Worm (Caenorhabditis elegans) whole organism, L4 larva: ENCODE measurements around the gene Y22D7AR.2.

Experiments used
- D1046.2 ChIP-seq: fragments of 200-800 bp; sonication (Bioruptor generic); IDR thresholded peaks from 2 replicates; pipeline ENCODE4 v1.3.6; 2022; ENCODE audit warnings: missing genetic modification characterization, missing compliant biosample characterization
- F49E8.2 ChIP-seq: sonication (generic microtip); optimal IDR thresholded peaks from 2 replicates; lab custom pipeline; 2016; ENCODE audit warnings: missing compliant biosample characterization, mild to moderate bottlenecking, missing genetic modification characterization, borderline replicate concordance
- T20F7.1 ChIP-seq: fragments of 200-800 bp; sonication (Bioruptor generic); optimal IDR thresholded peaks from 2 replicates; lab custom pipeline; 2018; ENCODE audit warnings: mild to moderate bottlenecking, missing genetic modification characterization, missing compliant biosample characterization
- T26A8.4 ChIP-seq: fragments of 200-800 bp; sonication (Bioruptor generic); IDR thresholded peaks from 2 replicates; pipeline ENCODE4 v1.3.6; 2022; ENCODE audit warnings: missing genetic modification characterization, missing compliant biosample characterization
- Y105C5A.15 ChIP-seq: fragments of 200-800 bp; sonication (Bioruptor generic); IDR thresholded peaks from 2 replicates; pipeline ENCODE4 v1.3.6; 2022; ENCODE audit warnings: missing genetic modification characterization, missing compliant biosample characterization
- Y5F2A.4 ChIP-seq: fragments of 200-800 bp; sonication (Bioruptor generic); optimal IDR thresholded peaks from 2 replicates; lab custom pipeline; 2018; ENCODE audit warnings: mild to moderate bottlenecking, missing genetic modification characterization, missing compliant biosample characterization
- ZK546.5 ChIP-seq, 2 experiments: sonication (generic microtip); optimal IDR thresholded peaks; 2 replicates each; lab custom pipeline; 2017; ENCODE audit warnings: missing biosample characterization in 2 of 2, missing genetic modification characterization in 2 of 2
- aly-2 ChIP-seq: sonication (generic microtip); optimal IDR thresholded peaks from 2 replicates; lab custom pipeline; 2018; ENCODE audit warnings: missing biosample characterization, missing genetic modification characterization
- ceh-28 ChIP-seq: fragments of 150-350 bp; optimal IDR thresholded peaks from 2 replicates; lab custom pipeline; 2014; ENCODE audit warnings: missing biosample characterization, missing genetic modification reagents, missing genetic modification characterization
- ceh-62 ChIP-seq: sonication (generic microtip); optimal IDR thresholded peaks from 2 replicates; lab custom pipeline; 2017; ENCODE audit warnings: missing biosample characterization, missing genetic modification characterization
- ces-1 ChIP-seq: fragments of 150-350 bp; sonication (generic microtip); optimal IDR thresholded peaks from 4 replicates; lab custom pipeline; 2014; ENCODE audit warnings: missing biosample characterization, missing genetic modification reagents, missing genetic modification characterization
- daf-16 ChIP-seq, 3 experiments: sonication (generic microtip); optimal IDR thresholded peaks; 2 replicates each; lab custom pipeline; 2016 to 2017; ENCODE audit warnings: missing genetic modification characterization in 3 of 3, missing genetic modification reagents in 3 of 3, mild to moderate bottlenecking in 2 of 3, missing compliant biosample characterization in 2 of 3, missing biosample characterization in 1 of 3, moderate library complexity in 1 of 3
- dmd-6 ChIP-seq: fragments of 200-800 bp; sonication (Bioruptor generic); IDR thresholded peaks from 2 replicates; pipeline ENCODE4 v1.3.6; 2022; ENCODE audit warnings: missing genetic modification reagents, missing genetic modification characterization, missing compliant biosample characterization
- egl-27 ChIP-seq: sonication (generic microtip); optimal IDR thresholded peaks from 3 replicates; lab custom pipeline; 2017; ENCODE audit warnings: missing biosample characterization, missing genetic modification reagents, missing genetic modification characterization
- egl-43 ChIP-seq: fragments of 200-800 bp; sonication (Bioruptor generic); IDR thresholded peaks from 2 replicates; pipeline ENCODE4 v1.3.6; 2022; ENCODE audit warnings: missing genetic modification reagents, missing genetic modification characterization, missing compliant biosample characterization
- fkh-10 ChIP-seq: fragments of 150-350 bp; optimal IDR thresholded peaks from 2 replicates; lab custom pipeline; 2014; ENCODE audit warnings: missing biosample characterization, missing genetic modification reagents, missing genetic modification characterization
- fos-1 ChIP-seq: fragments of 150-350 bp; optimal IDR thresholded peaks from 2 replicates; lab custom pipeline; 2014; ENCODE audit warnings: missing biosample characterization, missing genetic modification characterization
- gei-8 ChIP-seq: fragments of 200-800 bp; sonication (Bioruptor generic); optimal IDR thresholded peaks from 2 replicates; lab custom pipeline; 2018; ENCODE audit warnings: mild to moderate bottlenecking, missing genetic modification characterization, missing compliant biosample characterization
- hif-1 ChIP-seq, 2 experiments: sonication (generic microtip); optimal IDR thresholded peaks; 2 replicates each; lab custom pipeline; 2016 to 2017; ENCODE audit warnings: missing compliant biosample characterization in 2 of 2, missing genetic modification characterization in 2 of 2, missing genetic modification reagents in 2 of 2, missing genotype in 2 of 2, mild to moderate bottlenecking in 1 of 2
- hlh-11 ChIP-seq: fragments of 200-800 bp; sonication (Bioruptor generic); optimal IDR thresholded peaks from 2 replicates; lab custom pipeline; 2018; ENCODE audit warnings: mild to moderate bottlenecking, missing genetic modification characterization, missing compliant biosample characterization
- lin-1 ChIP-seq: fragments of 200-800 bp; sonication (Bioruptor generic); IDR thresholded peaks from 2 replicates; pipeline ENCODE4 v1.3.6; 2022; ENCODE audit warnings: missing genetic modification reagents, missing genetic modification characterization, missing compliant biosample characterization
- lin-15B ChIP-seq: fragments of 150-350 bp; sonication (generic microtip); optimal IDR thresholded peaks from 3 replicates; lab custom pipeline; 2014; ENCODE audit warnings: missing biosample characterization, missing genetic modification characterization
- lin-38 ChIP-seq: fragments of 200-800 bp; sonication (Bioruptor generic); IDR thresholded peaks from 2 replicates; pipeline ENCODE4 v1.3.6; 2022; ENCODE audit warnings: missing genetic modification reagents, missing genetic modification characterization, missing compliant biosample characterization
- lsy-2 ChIP-seq, 2 experiments: fragments of 150-350 bp in 1 of 2; sonication (generic microtip) in 1 of 2; optimal IDR thresholded peaks; 2 replicates each; lab custom pipeline; 2014 to 2017; ENCODE audit warnings: missing biosample characterization in 2 of 2, missing genetic modification characterization in 2 of 2
- mes-2 ChIP-seq: sonication (generic microtip); optimal IDR thresholded peaks from 2 replicates; lab custom pipeline; 2016; ENCODE audit warnings: missing genotype, mild to moderate bottlenecking, missing genetic modification characterization, missing compliant biosample characterization; ENCODE audit not compliant: poor library complexity, severe bottlenecking
- mxl-2 ChIP-seq: fragments of 200-800 bp; sonication (Bioruptor generic); conservative IDR thresholded peaks from 2 replicates; pipeline ENCODE4 v1.3.6; 2022; ENCODE audit warnings: missing genetic modification reagents, missing genetic modification characterization, missing compliant biosample characterization
- mxl-3 ChIP-seq: fragments of 200-800 bp; sonication (Bioruptor generic); optimal IDR thresholded peaks from 2 replicates; lab custom pipeline; 2018; ENCODE audit warnings: mild to moderate bottlenecking, missing genetic modification characterization, missing compliant biosample characterization
- nhr-102 ChIP-seq: sonication (generic microtip); optimal IDR thresholded peaks from 2 replicates; lab custom pipeline; 2016; ENCODE audit warnings: mild to moderate bottlenecking, missing genetic modification characterization, moderate library complexity, missing compliant biosample characterization
- nhr-11 ChIP-seq: fragments of 150-350 bp; optimal IDR thresholded peaks from 2 replicates; lab custom pipeline; 2014; ENCODE audit warnings: missing biosample characterization, missing genetic modification characterization
- nhr-237 ChIP-seq: sonication (generic microtip); optimal IDR thresholded peaks from 2 replicates; lab custom pipeline; 2017; ENCODE audit warnings: missing biosample characterization, missing genetic modification characterization
- nhr-28 ChIP-seq: fragments of 150-350 bp; optimal IDR thresholded peaks from 2 replicates; lab custom pipeline; 2014; ENCODE audit warnings: missing biosample characterization, missing genetic modification characterization
- nhr-41 ChIP-seq: fragments of 200-800 bp; sonication (Bioruptor generic); IDR thresholded peaks from 2 replicates; pipeline ENCODE4 v1.3.6; 2022; ENCODE audit warnings: missing genetic modification reagents, missing genetic modification characterization, missing compliant biosample characterization
- nhr-48 ChIP-seq: sonication (generic microtip); optimal IDR thresholded peaks from 2 replicates; lab custom pipeline; 2016; ENCODE audit warnings: mild to moderate bottlenecking, missing genetic modification characterization, missing compliant biosample characterization
- pqm-1 ChIP-seq: sonication (generic microtip); optimal IDR thresholded peaks from 2 replicates; lab custom pipeline; 2017; ENCODE audit warnings: missing biosample characterization, missing genetic modification characterization
- rbr-2 ChIP-seq: sonication (generic microtip); optimal IDR thresholded peaks from 2 replicates; lab custom pipeline; 2016; ENCODE audit warnings: missing genotype, missing genetic modification characterization, missing compliant biosample characterization
- saeg-2 ChIP-seq: fragments of 200-800 bp; sonication (Bioruptor generic); IDR thresholded peaks from 2 replicates; pipeline ENCODE4 v1.3.6; 2022; ENCODE audit warnings: missing genetic modification reagents, missing genetic modification characterization, missing compliant biosample characterization
- set-16 ChIP-seq: fragments of 200-800 bp; sonication (Bioruptor generic); IDR thresholded peaks from 2 replicates; pipeline ENCODE4 v1.3.6; 2022; ENCODE audit warnings: missing genetic modification reagents, missing genetic modification characterization, missing compliant biosample characterization
- snpc-1.2 ChIP-seq: fragments of 200-800 bp; sonication (Bioruptor generic); IDR thresholded peaks from 2 replicates; pipeline ENCODE4 v1.3.6; 2022; ENCODE audit warnings: missing genetic modification reagents, missing genetic modification characterization, missing compliant biosample characterization
- spr-1 ChIP-seq: sonication (generic microtip); optimal IDR thresholded peaks from 2 replicates; lab custom pipeline; 2016; ENCODE audit warnings: mild to moderate bottlenecking, missing genetic modification characterization, missing compliant biosample characterization
- tag-97 ChIP-seq: fragments of 200-800 bp; sonication (Bioruptor generic); IDR thresholded peaks from 2 replicates; pipeline ENCODE4 v1.3.6; 2022; ENCODE audit warnings: missing genetic modification characterization, missing compliant biosample characterization
- unc-130 ChIP-seq: sonication (generic microtip); optimal IDR thresholded peaks from 2 replicates; lab custom pipeline; 2016; ENCODE audit warnings: missing genetic modification reagents, missing genetic modification characterization, missing compliant biosample characterization
- unc-62 ChIP-seq, 3 experiments: fragments of 150-350 bp in 1 of 3; sonication (generic microtip); optimal IDR thresholded peaks in 2 of 3; peaks in 1 of 3; 1 replicate in 1 of 3; 2 replicates in 2 of 3; lab custom pipeline; 2014 to 2017; ENCODE audit warnings: missing biosample characterization in 3 of 3, missing genetic modification characterization in 3 of 3, missing genetic modification reagents in 3 of 3, missing genotype in 1 of 3
- zfp-2 ChIP-seq: sonication (generic microtip); optimal IDR thresholded peaks from 2 replicates; lab custom pipeline; 2016; ENCODE audit warnings: mild to moderate bottlenecking, missing genetic modification characterization, missing compliant biosample characterization
- zfp-3 ChIP-seq: fragments of 200-800 bp; sonication (Bioruptor generic); conservative IDR thresholded peaks from 2 replicates; pipeline ENCODE4 v1.3.6; 2022; ENCODE audit warnings: missing genetic modification reagents, missing genetic modification characterization, missing compliant biosample characterization
- zip-11 ChIP-seq: fragments of 200-800 bp; sonication (Bioruptor generic); IDR thresholded peaks from 2 replicates; pipeline ENCODE4 v1.3.6; 2022; ENCODE audit warnings: missing genetic modification characterization, missing compliant biosample characterization
- zip-2 ChIP-seq: fragments of 150-350 bp; optimal IDR thresholded peaks from 2 replicates; lab custom pipeline; 2014; ENCODE audit warnings: missing biosample characterization, missing genetic modification characterization
- ztf-7 ChIP-seq: fragments of 150-350 bp; optimal IDR thresholded peaks from 2 replicates; lab custom pipeline; 2014; ENCODE audit warnings: missing biosample characterization, missing genetic modification characterization

Gene Y22D7AR.2

ce11 chrIII:1733001-1733400 is 27.3 kb downstream of the Y22D7AR.2 start, which contains the start of gene ser-4:
Gene ser-4 (minus strand): TSS chrIII:1733101.
- TF ChIP-seq set-16 (peak; percentile 28; the same call in 1 of the 2 replicates), lin-38 (GFP tag; lab: Robert Waterston, UW) (no peak)

- TF ChIP-seq unc-62 (GFP tag; optimal IDR thresholded peaks at IDR 0.05 in 1 of 2; lab: Kevin White, UChicago) (peak in 1 of 2 experiments; percentile 6), unc-62 (tag; optimal IDR thresholded peaks at IDR 0.05; lab: Kevin White, UChicago) (no peak), nhr-237 (tag; lab: Kevin White, UChicago) (no peak), fkh-10 (GFP tag; lab: Kevin White, UChicago) (peak; percentile 31)
Observed at ce11 chrIII:1733412-1733811, 27.7 kb downstream of the Y22D7AR.2 start.

- TF ChIP-seq Y5F2A.4 (no peak), gei-8 (no peak), fkh-10 (GFP tag; lab: Kevin White, UChicago) (no peak), ceh-28 (tag; lab: Kevin White, UChicago) (no peak), F49E8.2 (no peak), spr-1 (tag; lab: Kevin White, UChicago) (no peak), saeg-2 (GFP tag; lab: Robert Waterston, UW) (no peak), zfp-2 (no peak), tag-97 (GFP tag; lab: Robert Waterston, UW) (no peak), lin-1 (no peak), fos-1 (tag; lab: Kevin White, UChicago) (no peak), ZK546.5 (tag; optimal IDR thresholded peaks at IDR 0.05; lab: Kevin White, UChicago) (no peak), nhr-11 (tag; lab: Kevin White, UChicago) (no peak), ceh-62 (no peak), egl-27 (tag; lab: Kevin White, UChicago) (no peak), Y105C5A.15 (GFP tag; lab: Robert Waterston, UW) (0 out of 2 replicates have a peak, but pooled peaks have one; percentile 10), D1046.2 (GFP tag; lab: Robert Waterston, UW) (0 out of 2 replicates have a peak, but pooled peaks have one; percentile 32), nhr-28 (no peak), egl-43 (GFP tag; lab: Robert Waterston, UW) (peak; percentile 75), zip-2 (tag; lab: Kevin White, UChicago) (no peak), T26A8.4 (GFP tag; lab: Robert Waterston, UW) (no peak), pqm-1 (tag; lab: Kevin White, UChicago) (no peak), unc-130 (GFP tag; lab: Kevin White, UChicago) (no peak), ztf-7 (tag; lab: Kevin White, UChicago) (no peak), aly-2 (no peak), mxl-3 (no peak), lin-15B (tag; lab: Kevin White, UChicago) (no peak), lsy-2 (tag; optimal IDR thresholded peaks at IDR 0.05; lab: Kevin White, UChicago) (no peak), nhr-237 (tag; lab: Kevin White, UChicago) (no peak), mxl-2 (GFP tag; lab: Robert Waterston, UW) (no peak), T20F7.1 (GFP tag; lab: Kevin White, UChicago) (no peak), ces-1 (GFP tag; lab: Kevin White, UChicago) (no peak), hlh-11 (no peak), nhr-41 (GFP tag; lab: Robert Waterston, UW) (no peak), nhr-102 (no peak), dmd-6 (GFP tag; lab: Robert Waterston, UW) (no peak), hif-1 (tag; optimal IDR thresholded peaks at IDR 0.05; lab: Kevin White, UChicago) (no peak), rbr-2 (no peak), mes-2 (peak; percentile 34), zfp-3 (GFP tag; lab: Robert Waterston, UW) (no peak), zip-11 (no peak), daf-16 (GFP tag; optimal IDR thresholded peaks at IDR 0.05; lab: Kevin White, UChicago) (no peak), daf-16 (tag; optimal IDR thresholded peaks at IDR 0.05; lab: Kevin White, UChicago) (peak; percentile 25), snpc-1.2 (GFP tag; lab: Robert Waterston, UW) (no peak), nhr-48 (tag; lab: Kevin White, UChicago) (no peak)
Observed at ce11 chrIII:1743081-1743480, 37.3 kb downstream of the Y22D7AR.2 start.
